Worm (Caenorhabditis elegans) whole organism, early embryonic: ENCODE results near the gene cha-1.

Experiments
- ama-1 ChIP-seq: fragments of 150-350 bp; optimal IDR thresholded peaks from 2 replicates; lab custom pipeline; 2014
- ceh-13 ChIP-seq: fragments of 200-800 bp; sonication (Bioruptor generic); optimal IDR thresholded peaks from 2 replicates; lab custom pipeline; 2018; ENCODE audit warnings: mild to moderate bottlenecking, missing genetic modification characterization, missing compliant biosample characterization
- hmg-4 ChIP-seq: fragments of 200-800 bp; sonication (Bioruptor generic); optimal IDR thresholded peaks from 2 replicates; lab custom pipeline; 2018; ENCODE audit warnings: mild to moderate bottlenecking, missing genetic modification characterization, missing compliant biosample characterization

- TF ChIP-seq ama-1 (no peak), hmg-4 (no peak), ceh-13 (GFP tag; lab: Kevin White, UChicago) (no peak)
Measured at ce11 chrIV:3659951-3660350, 35.5 kb upstream of the cha-1 start.
